Fruit fly (Drosophila melanogaster): ENCODE measurements around the gene CG34452.

CG34452 gene

dm6 chr3L:15697916-15698315 is 10.2 kb upstream of the CG34452 start (continued):
- TF ChIP-seq danr (GFP tag; IDR thresholded peaks at IDR 0.05) (no peak), ind (GFP tag; optimal IDR thresholded peaks at IDR 0.05) (no peak), Ets65A (GFP tag) (peak; percentile 66), Deaf1 (tag; optimal IDR thresholded peaks at IDR 0.05) (no peak), Nf-YB (GFP tag; optimal IDR thresholded peaks at IDR 0.05) (no peak), oc (tag; optimal IDR thresholded peaks at IDR 0.05) (no peak), Hand (GFP tag; optimal IDR thresholded peaks at IDR 0.05) (no peak), NFAT (GFP tag; IDR thresholded peaks at IDR 0.05) (no peak), Eip74EF (GFP tag; optimal IDR thresholded peaks at IDR 0.05) (no peak), MBD-R2 (GFP tag; IDR thresholded peaks at IDR 0.05) (no peak)

dm6 chr3L:15695195-15695594 is 7.5 kb upstream of the CG34452 start:
- TF ChIP-seq Awh (GFP tag; IDR thresholded peaks at IDR 0.05) = peak; percentile 95
- no peak for TF ChIP-seq sr (GFP tag; IDR thresholded peaks at IDR 0.05)
- peak; percentile 51 for TF ChIP-seq Vsx1 (GFP tag; optimal IDR thresholded peaks at IDR 0.05)
- no peak for TF ChIP-seq CG11723 (GFP tag; optimal IDR thresholded peaks at IDR 0.05)
- TF ChIP-seq oc (tag; optimal IDR thresholded peaks at IDR 0.05) = peak; percentile 80
- peak; percentile 37 for TF ChIP-seq sens (GFP tag)
- peak; percentile 71 for TF ChIP-seq CG12769 (tag; optimal IDR thresholded peaks at IDR 0.05)
- TF ChIP-seq Fer3 (tag; optimal IDR thresholded peaks at IDR 0.05) = no peak
- peak; percentile 55 for TF ChIP-seq gsb-n (tag; optimal IDR thresholded peaks at IDR 0.05)
- TF ChIP-seq vvl (GFP tag; IDR thresholded peaks at IDR 0.05) = peak; percentile 54; the same call in 1 of the 2 replicates
- TF ChIP-seq twi (tag; optimal IDR thresholded peaks at IDR 0.05) = no peak
- peak; percentile 46 for TF ChIP-seq Blimp-1 (GFP tag; optimal IDR thresholded peaks at IDR 0.05)
- 0 out of 3 replicates have a peak, but pooled peaks have one; percentile 42 for TF ChIP-seq otp (GFP tag; IDR thresholded peaks at IDR 0.05)
- no peak for TF ChIP-seq Scr (GFP tag; IDR thresholded peaks at IDR 0.05; ENCODE audit: partially characterized antibody)
- TF ChIP-seq CG9727 (GFP tag; optimal IDR thresholded peaks at IDR 0.05) = no peak
- 0 out of 3 replicates have a peak, but pooled peaks have one; percentile 12 for TF ChIP-seq ci (GFP tag; IDR thresholded peaks at IDR 0.05)
- peak; percentile 85 for TF ChIP-seq abd-A (tag; optimal IDR thresholded peaks at IDR 0.05)
- no peak for TF ChIP-seq CG4854 (GFP tag; optimal IDR thresholded peaks at IDR 0.05)
- TF ChIP-seq Pdp1 (GFP tag; optimal IDR thresholded peaks at IDR 0.05) = peak in 1 of 2 experiments; percentile 42

dm6 chr3L:15694406-15694805 is 6.7 kb upstream of the CG34452 start:
- peak; percentile 21 for TF ChIP-seq sqz (GFP tag; optimal IDR thresholded peaks at IDR 0.05)
- no peak for TF ChIP-seq tx (GFP tag; optimal IDR thresholded peaks at IDR 0.05)
- peak in 1 of 2 experiments; percentile 7 for TF ChIP-seq dpn (GFP tag; optimal IDR thresholded peaks at IDR 0.05)
- peak; percentile 48 for TF ChIP-seq oc (tag; optimal IDR thresholded peaks at IDR 0.05)
- peak; percentile 33; the same call in 1 of the 3 replicates for TF ChIP-seq row (GFP tag; IDR thresholded peaks at IDR 0.05)
- TF ChIP-seq CG1233 (GFP tag; optimal IDR thresholded peaks at IDR 0.05) = peak; percentile 27
- TF ChIP-seq CG7839 (tag; optimal IDR thresholded peaks at IDR 0.05) = peak; percentile 8
- TF ChIP-seq Hmr (GFP tag; optimal IDR thresholded peaks at IDR 0.05) = peak; percentile 9
- no peak for TF ChIP-seq CG8478 (optimal IDR thresholded peaks at IDR 0.05)
- peak; percentile 5 for TF ChIP-seq CG18619 (GFP tag; optimal IDR thresholded peaks at IDR 0.05)
- no peak for TF ChIP-seq vvl (GFP tag; IDR thresholded peaks at IDR 0.05)
- TF ChIP-seq CG17359 (tag; optimal IDR thresholded peaks at IDR 0.05) = no peak
- peak in 1 of 2 experiments; percentile 7 for TF ChIP-seq Hr51 (GFP tag; optimal IDR thresholded peaks at IDR 0.05)
- peak; percentile 65 for TF ChIP-seq sens (GFP tag)
- TF ChIP-seq otp (GFP tag; IDR thresholded peaks at IDR 0.05) = 0 out of 3 replicates have a peak, but pooled peaks have one; percentile 43
- TF ChIP-seq seq (GFP tag; IDR thresholded peaks at IDR 0.05) = no peak
- TF ChIP-seq PHDP (tag; optimal IDR thresholded peaks at IDR 0.05) = peak; percentile 12
- no peak for TF ChIP-seq pfk (GFP tag; optimal IDR thresholded peaks at IDR 0.05)
- TF ChIP-seq Mad (GFP tag; optimal IDR thresholded peaks at IDR 0.05) = no peak
- TF ChIP-seq stc (GFP tag; IDR thresholded peaks at IDR 0.05) = no peak
- peak; percentile 59 for TF ChIP-seq Med (GFP tag)
- TF ChIP-seq Sox102F (GFP tag; optimal IDR thresholded peaks at IDR 0.05) = peak; percentile 4
- TF ChIP-seq CG34224 (GFP tag; IDR thresholded peaks at IDR 0.05; ENCODE audit: partially characterized antibody) = no peak
- peak; percentile 19 for TF ChIP-seq sd (tag; optimal IDR thresholded peaks at IDR 0.05)
